Fruit fly (Drosophila melanogaster) whole organism, prepupa: ENCODE measurements around the gene Antdh.

Experiments used
- CG1621 ChIP-seq: fragments of 200-800 bp; sonication (Bioruptor generic); optimal IDR thresholded peaks from 3 replicates; lab custom pipeline; 2018; ENCODE audit warnings: missing biosample characterization, mild to moderate bottlenecking, missing genetic modification characterization
- CG3919 ChIP-seq: fragments of 200-800 bp; sonication (Bioruptor generic); optimal IDR thresholded peaks from 3 replicates; lab custom pipeline; 2016; ENCODE audit warnings: missing biosample characterization, missing genetic modification characterization
- CG6163 ChIP-seq: fragments of 200-800 bp; sonication (Bioruptor generic); IDR thresholded peaks from 3 replicates; pipeline ENCODE4 v1.3.6; 2022; ENCODE audit warnings: missing biosample characterization, missing genetic modification characterization
- CG7368 ChIP-seq: fragments of 200-800 bp; sonication (Bioruptor generic); optimal IDR thresholded peaks from 3 replicates; lab custom pipeline; 2016; ENCODE audit warnings: missing biosample characterization, missing genetic modification characterization
- CG8319 ChIP-seq: fragments of 200-800 bp; sonication (Bioruptor generic); optimal IDR thresholded peaks from 3 replicates; lab custom pipeline; 2016; ENCODE audit warnings: missing biosample characterization, missing genetic modification characterization
- CG8632 ChIP-seq: fragments of 200-800 bp; sonication (Bioruptor generic); optimal IDR thresholded peaks from 3 replicates; lab custom pipeline; 2016; ENCODE audit warnings: missing biosample characterization, missing genetic modification characterization
- Eip75B ChIP-seq: fragments of 200-800 bp; sonication (Bioruptor generic); optimal IDR thresholded peaks from 3 replicates; lab custom pipeline; 2016; ENCODE audit warnings: missing biosample characterization, missing genetic modification characterization
- Hr38 ChIP-seq: sonication (Bioruptor generic); optimal IDR thresholded peaks from 2 replicates; lab custom pipeline; 2016; ENCODE audit warnings: missing biosample characterization, missing genetic modification characterization
- dsx ChIP-seq: fragments of 200-800 bp; optimal IDR thresholded peaks from 3 replicates; lab custom pipeline; 2019; ENCODE audit warnings: missing biosample characterization, mild to moderate bottlenecking, missing genetic modification characterization, moderate library complexity; ENCODE audit not compliant: poor library complexity, severe bottlenecking
- eg ChIP-seq: fragments of 200-800 bp; sonication (Bioruptor generic); IDR thresholded peaks from 3 replicates; pipeline ENCODE4 v1.3.6; 2022; ENCODE audit warnings: missing biosample characterization, missing genetic modification characterization
- fd59A ChIP-seq: fragments of 200-800 bp; sonication (Bioruptor generic); optimal IDR thresholded peaks from 2 replicates; lab custom pipeline; 2017; ENCODE audit warnings: missing biosample characterization, mild to moderate bottlenecking, missing genetic modification characterization, missing genetic modification reagents
- salr ChIP-seq, 2 experiments: fragments of 200-800 bp; sonication (Bioruptor generic); optimal IDR thresholded peaks; 3 replicates each; lab custom pipeline; 2016 to 2018; ENCODE audit warnings: missing biosample characterization in 2 of 2, missing genetic modification characterization in 2 of 2, mild to moderate bottlenecking in 1 of 2
- svp ChIP-seq: fragments of 200-800 bp; sonication (Bioruptor generic); peaks from one replicate; lab custom pipeline; 2016; ENCODE audit warnings: missing biosample characterization, missing genetic modification characterization

The Antdh gene

dm6 chrX:11123561-11123960, 45.3 kb downstream of the Antdh start:
- TF ChIP-seq CG1621 (tag; lab: Kevin White, UChicago) = peak; percentile 83
- peak; percentile 42; the same call in 1 of the 3 replicates for TF ChIP-seq CG6163 (GFP tag; lab: Robert Waterston, UW)
- no peak for TF ChIP-seq Eip75B (GFP tag; lab: Kevin White, UChicago)
- no peak for TF ChIP-seq CG3919 (GFP tag; lab: Kevin White, UChicago)
- no peak for TF ChIP-seq CG8319 (GFP tag; lab: Kevin White, UChicago)
- TF ChIP-seq fd59A (GFP tag; lab: Kevin White, UChicago) = peak; percentile 13
- TF ChIP-seq CG8632 = no peak
- TF ChIP-seq eg (GFP tag; lab: Robert Waterston, UW) = 0 out of 3 replicates have a peak, but pooled peaks have one; percentile 11
- no peak for TF ChIP-seq Hr38 (GFP tag; lab: Kevin White, UChicago)
- TF ChIP-seq salr (GFP tag; optimal IDR thresholded peaks at IDR 0.05; lab: Kevin White, UChicago) = peak in 1 of 2 experiments; percentile 39
- TF ChIP-seq dsx = no peak
- no peak for TF ChIP-seq svp (GFP tag; lab: Kevin White, UChicago)
- TF ChIP-seq CG7368 = no peak
